Fruit fly (Drosophila melanogaster): ENCODE data around the gene hoe2.

The hoe2 gene

dm6 chr2L:4936325-4936869, at the start of gene hoe2:
Gene hoe2 (minus strand): TSS chr2L:4936450.
- TF ChIP-seq psq (optimal IDR thresholded peaks at IDR 0.05) (no peak), usp (GFP tag; optimal IDR thresholded peaks at IDR 0.05) (no peak), CG8478 (optimal IDR thresholded peaks at IDR 0.05) (no peak), Dll (optimal IDR thresholded peaks at IDR 0.05) (no peak), EcR (GFP tag; optimal IDR thresholded peaks at IDR 0.05) (no peak), pan (optimal IDR thresholded peaks at IDR 0.05) (no peak)

dm6 chr2L:4982098-4982646, 45.9 kb upstream of the hoe2 start:
- TF ChIP-seq Dll (optimal IDR thresholded peaks at IDR 0.05) (no peak), psq (optimal IDR thresholded peaks at IDR 0.05) (no peak), usp (GFP tag; optimal IDR thresholded peaks at IDR 0.05) (no peak), CG8478 (optimal IDR thresholded peaks at IDR 0.05) (no peak), EcR (GFP tag; optimal IDR thresholded peaks at IDR 0.05) (no peak), pan (optimal IDR thresholded peaks at IDR 0.05) (no peak)

DNA sequence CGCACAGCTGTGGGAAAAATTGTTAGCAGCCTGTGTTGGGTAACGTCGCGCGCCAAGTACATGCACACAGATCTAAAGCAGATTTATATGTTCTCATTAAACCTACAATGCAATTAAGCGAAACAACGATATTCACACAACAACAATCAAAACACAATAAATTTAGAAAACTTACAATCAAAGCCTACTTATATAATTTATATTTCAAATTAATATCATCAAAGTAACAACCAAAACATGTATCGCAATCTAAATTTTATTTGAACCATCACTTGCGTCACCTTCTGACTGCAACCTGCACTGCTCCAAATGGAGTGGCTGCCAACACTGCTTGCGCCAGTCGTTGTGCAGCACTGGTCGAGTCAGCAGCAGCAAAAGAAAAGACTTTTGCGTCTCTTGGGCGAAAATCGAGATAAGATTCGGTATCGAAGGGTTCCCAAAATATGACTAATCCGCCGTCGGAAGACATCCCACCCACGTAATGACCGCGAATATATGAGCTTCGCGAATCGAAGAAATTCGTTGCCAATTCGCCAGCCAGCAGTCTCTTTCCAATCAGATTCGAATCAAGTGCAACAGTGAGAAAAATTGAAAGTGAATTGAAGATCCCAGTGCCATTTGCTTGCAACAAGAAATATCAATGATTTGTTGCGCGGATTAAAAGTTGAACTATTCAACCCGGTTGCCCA, 45.2 kb upstream of the hoe2 start, which contains the start of the genes CG8892 and CG34126:
TSS of gene CG8892 (minus strand) at position 315 of the 689 bp plus-strand sequence.
TSS of gene CG34126 (plus strand) at position 337 of the 689 bp plus-strand sequence.
- TF ChIP-seq usp (GFP tag; optimal IDR thresholded peaks at IDR 0.05) (no peak), Dll (optimal IDR thresholded peaks at IDR 0.05) (no peak), EcR (GFP tag; optimal IDR thresholded peaks at IDR 0.05) (no peak), CG8478 (optimal IDR thresholded peaks at IDR 0.05) (no peak), psq (optimal IDR thresholded peaks at IDR 0.05) (no peak), pan (optimal IDR thresholded peaks at IDR 0.05) (no peak)

DNA sequence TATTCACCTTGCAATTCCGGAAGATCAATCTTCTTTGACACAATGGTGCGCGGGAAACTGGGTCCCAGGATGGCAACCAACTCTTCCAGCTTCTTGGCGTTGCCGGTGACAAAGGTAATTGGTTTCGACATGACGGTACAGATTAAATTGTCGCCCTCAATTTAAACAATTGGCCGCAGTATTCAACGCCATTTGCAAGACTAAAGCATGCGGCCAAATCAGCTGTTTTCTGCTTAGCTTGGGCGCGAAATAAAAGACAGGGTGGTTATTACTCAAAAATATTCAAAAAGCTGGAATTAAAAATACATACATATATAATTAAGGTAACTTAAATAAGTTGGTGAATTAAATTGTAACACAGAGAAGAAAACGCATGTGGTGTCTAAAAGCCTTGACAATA, 42.9 kb upstream of the hoe2 start, which contains the start of gene CG8891:
TSS of gene CG8891 (minus strand) at position 242 of the 400 bp plus-strand sequence.
- TF ChIP-seq CG8478 (optimal IDR thresholded peaks at IDR 0.05), result no peak
- no peak for TF ChIP-seq psq (optimal IDR thresholded peaks at IDR 0.05)
- TF ChIP-seq EcR (GFP tag; optimal IDR thresholded peaks at IDR 0.05), result no peak

DNA sequence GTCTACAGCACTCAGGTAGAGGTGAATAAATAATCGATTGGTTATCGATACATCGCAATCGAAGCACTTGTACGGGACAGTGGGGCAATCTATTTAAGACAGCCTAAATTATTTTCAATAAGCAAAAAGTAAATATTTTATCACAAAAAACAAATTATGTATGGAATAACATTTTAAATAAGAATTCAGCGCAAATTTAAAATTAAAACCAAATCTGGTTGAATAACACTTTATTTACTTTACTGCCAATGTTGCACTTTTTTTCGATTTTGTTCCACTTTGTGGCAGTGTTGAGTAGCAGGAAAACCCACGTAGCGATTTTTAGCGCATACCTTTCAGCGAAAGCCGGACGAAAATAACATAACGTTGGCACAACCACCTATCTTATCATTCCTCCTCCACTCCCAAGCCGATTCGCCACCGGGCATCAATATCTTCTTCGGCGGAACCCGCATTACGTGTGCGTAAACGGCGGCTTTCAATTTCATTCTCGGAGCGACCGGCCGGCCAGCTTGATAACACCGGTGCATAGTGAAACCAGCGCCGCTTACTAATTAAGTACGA, 40.8 kb upstream of the hoe2 start, which contains the start of the genes Gmd and CG3792:
TSS of gene Gmd (minus strand) at position 36 of the 564 bp plus-strand sequence.
TSS of gene CG3792 (plus strand) at position 325 of the 564 bp plus-strand sequence.
- TF ChIP-seq psq (optimal IDR thresholded peaks at IDR 0.05), result no peak
- no peak for TF ChIP-seq CG8478 (optimal IDR thresholded peaks at IDR 0.05)
- no peak for TF ChIP-seq usp (GFP tag; optimal IDR thresholded peaks at IDR 0.05)
- no peak for TF ChIP-seq EcR (GFP tag; optimal IDR thresholded peaks at IDR 0.05)
- no peak for TF ChIP-seq pan (optimal IDR thresholded peaks at IDR 0.05)
- TF ChIP-seq Dll (optimal IDR thresholded peaks at IDR 0.05), result no peak

DNA sequence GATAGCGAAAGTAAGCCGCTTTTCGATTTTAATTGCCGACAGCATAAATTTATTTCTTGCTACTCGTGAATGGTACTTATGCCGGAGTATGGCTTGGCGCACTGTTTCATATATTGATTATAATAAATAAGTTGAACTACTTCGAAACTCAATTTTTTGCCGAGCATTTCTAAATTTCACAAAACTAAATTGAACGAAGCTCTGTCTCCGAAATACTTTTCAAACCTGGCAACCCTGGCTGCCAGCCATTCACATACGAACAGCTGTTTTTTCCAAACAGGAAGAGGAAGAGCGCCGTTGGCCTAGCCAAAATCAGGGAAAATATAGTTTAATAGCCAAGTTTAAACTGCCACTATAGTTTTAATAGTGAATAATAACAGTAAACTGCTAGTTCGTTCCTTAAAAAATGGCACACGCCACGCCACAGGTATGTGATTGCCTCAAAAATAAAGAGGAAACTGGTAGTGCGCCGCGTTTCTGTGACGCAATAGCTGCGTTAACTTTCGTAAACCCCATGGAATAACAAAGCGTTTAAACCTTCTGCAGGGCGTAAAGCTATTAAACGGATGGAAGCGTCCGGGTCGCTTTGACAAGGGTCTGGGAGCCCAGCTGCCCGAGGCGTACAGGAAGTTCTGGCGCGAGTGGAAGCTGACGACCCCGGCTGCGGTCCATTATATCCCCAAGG, 37.6 kb upstream of the hoe2 start, which contains the start of gene mRpL28:
TSS of gene mRpL28 (plus strand) at position 246 of the 685 bp plus-strand sequence.
- TF ChIP-seq usp (GFP tag; optimal IDR thresholded peaks at IDR 0.05), result no peak
- TF ChIP-seq EcR (GFP tag; optimal IDR thresholded peaks at IDR 0.05), result no peak
- TF ChIP-seq CG8478 (optimal IDR thresholded peaks at IDR 0.05), result no peak
- TF ChIP-seq Dll (optimal IDR thresholded peaks at IDR 0.05), result no peak
- no peak for TF ChIP-seq psq (optimal IDR thresholded peaks at IDR 0.05)
- no peak for TF ChIP-seq pan (optimal IDR thresholded peaks at IDR 0.05)

DNA sequence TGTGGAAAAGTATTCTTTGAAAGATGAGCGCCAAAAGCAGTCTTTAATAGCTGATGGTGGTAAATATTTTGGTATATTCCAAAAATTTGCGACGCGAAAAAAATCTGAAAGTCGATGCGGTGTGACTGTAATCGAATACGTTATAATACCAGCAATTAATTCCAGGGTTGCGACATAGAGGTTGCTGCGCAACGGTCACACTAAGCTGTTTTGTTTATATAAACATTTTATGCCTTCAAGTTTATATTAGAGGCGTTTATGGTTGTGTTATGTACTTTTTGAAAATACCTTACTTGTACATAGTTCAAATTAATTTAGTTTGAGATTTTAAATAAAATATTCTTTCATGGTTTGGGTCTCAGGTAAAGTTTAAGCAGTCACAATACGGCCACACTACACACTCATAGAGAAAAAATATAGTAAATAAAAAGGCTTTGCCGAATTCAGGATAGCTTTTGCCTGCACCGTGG, 35.1 kb upstream of the hoe2 start, which contains the start of gene CG14043:
TSS of gene CG14043 (plus strand) at position 374 of the 470 bp plus-strand sequence.
- TF ChIP-seq psq (optimal IDR thresholded peaks at IDR 0.05), result no peak
- no peak for TF ChIP-seq Dll (optimal IDR thresholded peaks at IDR 0.05)
- no peak for TF ChIP-seq EcR (GFP tag; optimal IDR thresholded peaks at IDR 0.05)
- no peak for TF ChIP-seq usp (GFP tag; optimal IDR thresholded peaks at IDR 0.05)
- TF ChIP-seq CG8478 (optimal IDR thresholded peaks at IDR 0.05), result no peak
- TF ChIP-seq pan (optimal IDR thresholded peaks at IDR 0.05), result no peak

dm6 chr2L:4968767-4969166, 32.5 kb upstream of the hoe2 start, which contains the start of the genes Scox and Polr1C:
Gene Scox (minus strand): TSS chr2L:4968935.
Gene Polr1C (plus strand): TSS chr2L:4969004.
- no peak for TF ChIP-seq psq (optimal IDR thresholded peaks at IDR 0.05)
- no peak for TF ChIP-seq CG8478 (optimal IDR thresholded peaks at IDR 0.05)
- no peak for TF ChIP-seq Dll (optimal IDR thresholded peaks at IDR 0.05)
- no peak for TF ChIP-seq usp (GFP tag; optimal IDR thresholded peaks at IDR 0.05)

dm6 chr2L:4967511-4967910, 31.3 kb upstream of the hoe2 start, which contains the start of gene eIF3i:
Gene eIF3i (minus strand): TSS chr2L:4967775.
- no peak for TF ChIP-seq psq (optimal IDR thresholded peaks at IDR 0.05)

dm6 chr2L:4965923-4966322, 29.7 kb upstream of the hoe2 start:
- TF ChIP-seq CG8478 (optimal IDR thresholded peaks at IDR 0.05), result no peak
- TF ChIP-seq Dll (optimal IDR thresholded peaks at IDR 0.05), result no peak
- no peak for TF ChIP-seq EcR (GFP tag; optimal IDR thresholded peaks at IDR 0.05)
- no peak for TF ChIP-seq usp (GFP tag; optimal IDR thresholded peaks at IDR 0.05)
- no peak for TF ChIP-seq pan (optimal IDR thresholded peaks at IDR 0.05)
- TF ChIP-seq psq (optimal IDR thresholded peaks at IDR 0.05), result no peak

dm6 chr2L:4965420-4965819, 29.2 kb upstream of the hoe2 start, which contains the start of gene CG34125:
Gene CG34125 (plus strand): TSS chr2L:4965673.
- TF ChIP-seq EcR (GFP tag; optimal IDR thresholded peaks at IDR 0.05) (no peak), pan (optimal IDR thresholded peaks at IDR 0.05) (no peak), psq (optimal IDR thresholded peaks at IDR 0.05) (no peak), Dll (optimal IDR thresholded peaks at IDR 0.05) (no peak), usp (GFP tag; optimal IDR thresholded peaks at IDR 0.05) (no peak), CG8478 (optimal IDR thresholded peaks at IDR 0.05) (no peak)
